Worm (Caenorhabditis elegans) whole organism, L1 larva: ENCODE data around the gene Y111B2A.12.

ENCODE experiments used
- C04F5.9 ChIP-seq: sonication (generic microtip); optimal IDR thresholded peaks from 2 replicates; lab custom pipeline; 2016; ENCODE audit warnings: missing genetic modification characterization, missing compliant biosample characterization
- C34B4.2 ChIP-seq: sonication (generic microtip); optimal IDR thresholded peaks from 2 replicates; lab custom pipeline; 2017; ENCODE audit warnings: mild to moderate bottlenecking, missing genetic modification characterization, missing compliant biosample characterization
- F16B12.6 ChIP-seq: fragments of 150-350 bp; optimal IDR thresholded peaks from 2 replicates; lab custom pipeline; 2014; ENCODE audit warnings: missing biosample characterization, missing genetic modification characterization
- Y116A8C.19 ChIP-seq: sonication (generic microtip); optimal IDR thresholded peaks from 2 replicates; lab custom pipeline; 2016; ENCODE audit warnings: missing compliant biosample characterization, missing genetic modification characterization, borderline replicate concordance
- aly-2 ChIP-seq: fragments of 150-350 bp; optimal IDR thresholded peaks from 2 replicates; lab custom pipeline; 2014; ENCODE audit warnings: missing biosample characterization, missing genetic modification characterization
- ama-1 ChIP-seq: fragments of 150-350 bp; optimal IDR thresholded peaks from 2 replicates; lab custom pipeline; 2014
- blmp-1 ChIP-seq: fragments of 150-350 bp; optimal IDR thresholded peaks from 2 replicates; lab custom pipeline; 2014; ENCODE audit warnings: missing biosample characterization, missing genetic modification characterization
- ceh-63 ChIP-seq: fragments of 200-800 bp; sonication (Bioruptor generic); optimal IDR thresholded peaks from 2 replicates; lab custom pipeline; 2018; ENCODE audit warnings: mild to moderate bottlenecking, missing genetic modification characterization, missing compliant biosample characterization
- ceh-8 ChIP-seq: fragments of 200-800 bp; sonication (Bioruptor generic); optimal IDR thresholded peaks from 2 replicates; lab custom pipeline; 2018; ENCODE audit warnings: mild to moderate bottlenecking, missing genetic modification characterization, moderate library complexity, missing compliant biosample characterization
- ceh-88 ChIP-seq: fragments of 200-800 bp; sonication (Bioruptor generic); IDR thresholded peaks from 2 replicates; pipeline ENCODE4 v1.3.6; 2022; ENCODE audit warnings: missing genetic modification characterization, missing compliant biosample characterization
- ceh-90 ChIP-seq: sonication (generic microtip); optimal IDR thresholded peaks from 2 replicates; lab custom pipeline; 2016; ENCODE audit warnings: missing genetic modification characterization, missing compliant biosample characterization
- ces-1 ChIP-seq: fragments of 150-350 bp; optimal IDR thresholded peaks from 2 replicates; lab custom pipeline; 2014; ENCODE audit warnings: missing biosample characterization, missing genetic modification reagents, missing genetic modification characterization
- dpl-1 ChIP-seq, 3 experiments: fragments of 150-350 bp in 2 of 3; sonication (generic microtip) in 1 of 3; optimal IDR thresholded peaks; 2 replicates each; lab custom pipeline; 2014 to 2017; ENCODE audit warnings: missing biosample characterization in 3 of 3, missing genetic modification characterization in 3 of 3, missing genetic modification reagents in 3 of 3
- dsc-1 ChIP-seq: sonication (generic microtip); optimal IDR thresholded peaks from 2 replicates; lab custom pipeline; 2016; ENCODE audit warnings: mild to moderate bottlenecking, missing genetic modification characterization, missing compliant biosample characterization
- efl-1 ChIP-seq, 4 experiments: fragments of 150-350 bp; optimal IDR thresholded peaks in 3 of 4; peaks in 1 of 4; 1 replicate in 1 of 4; 2 replicates in 3 of 4; lab custom pipeline; 2014; ENCODE audit warnings: missing biosample characterization in 2 of 4, missing genetic modification characterization in 2 of 4, missing genetic modification reagents in 2 of 4
- efl-3 ChIP-seq: fragments of 200-800 bp; sonication (Bioruptor generic); optimal IDR thresholded peaks from 2 replicates; lab custom pipeline; 2018; ENCODE audit warnings: mild to moderate bottlenecking, missing genetic modification characterization, missing compliant biosample characterization
- egl-13 ChIP-seq: sonication (generic microtip); optimal IDR thresholded peaks from 2 replicates; lab custom pipeline; 2016; ENCODE audit warnings: missing genotype, missing genetic modification reagents, missing genetic modification characterization, missing compliant biosample characterization
- elt-2 ChIP-seq: sonication (generic microtip); optimal IDR thresholded peaks from 2 replicates; lab custom pipeline; 2016; ENCODE audit warnings: missing genetic modification characterization, mild to moderate bottlenecking, inconsistent platforms, missing compliant biosample characterization, missing genetic modification reagents
- elt-3 ChIP-seq, 6 experiments: fragments of 150-350 bp in 1 of 6; sonication (generic microtip); optimal IDR thresholded peaks; 2 replicates each; lab custom pipeline; 2017 to 2018; ENCODE audit warnings: missing biosample characterization in 6 of 6, missing genetic modification characterization in 6 of 6, inconsistent platforms in 1 of 6
- fkh-10 ChIP-seq: sonication (generic microtip); optimal IDR thresholded peaks from 2 replicates; lab custom pipeline; 2017; ENCODE audit warnings: missing biosample characterization, missing genetic modification reagents, missing genetic modification characterization
- fkh-8 ChIP-seq: sonication (generic microtip); optimal IDR thresholded peaks from 2 replicates; lab custom pipeline; 2016; ENCODE audit warnings: mild to moderate bottlenecking, missing genetic modification characterization, missing compliant biosample characterization
- fos-1 ChIP-seq: fragments of 150-350 bp; optimal IDR thresholded peaks from 2 replicates; lab custom pipeline; 2014; ENCODE audit warnings: missing biosample characterization, missing genetic modification characterization
- grh-1 ChIP-seq: fragments of 200-800 bp; sonication (Bioruptor generic); IDR thresholded peaks from 2 replicates; pipeline ENCODE4 v1.3.6; 2022; ENCODE audit warnings: missing genetic modification reagents, missing genetic modification characterization, missing compliant biosample characterization
- hlh-17 ChIP-seq: fragments of 200-800 bp; sonication (Bioruptor generic); optimal IDR thresholded peaks from 2 replicates; lab custom pipeline; 2018; ENCODE audit warnings: missing genetic modification characterization, mild to moderate bottlenecking, missing compliant biosample characterization, moderate library complexity, borderline replicate concordance
- hlh-4 ChIP-seq: sonication (generic microtip); optimal IDR thresholded peaks from 2 replicates; lab custom pipeline; 2016; ENCODE audit warnings: mild to moderate bottlenecking, missing genetic modification characterization, missing compliant biosample characterization
- hpl-2 ChIP-seq: fragments of 150-350 bp; optimal IDR thresholded peaks from 2 replicates; lab custom pipeline; 2014; ENCODE audit warnings: missing biosample characterization, missing genetic modification reagents, missing genetic modification characterization
- isw-1 ChIP-seq: fragments of 200-800 bp; sonication (Bioruptor generic); IDR thresholded peaks from 2 replicates; pipeline ENCODE4 v1.3.6; 2022; ENCODE audit warnings: missing genetic modification characterization, missing compliant biosample characterization
- lin-14 ChIP-seq: fragments of 200-800 bp; sonication (Bioruptor generic); optimal IDR thresholded peaks from 2 replicates; lab custom pipeline; 2018; ENCODE audit warnings: mild to moderate bottlenecking, missing genetic modification characterization, moderate library complexity, missing compliant biosample characterization
- lin-15B ChIP-seq: fragments of 150-350 bp; sonication (generic microtip); optimal IDR thresholded peaks from 3 replicates; lab custom pipeline; 2014; ENCODE audit warnings: missing biosample characterization, missing genetic modification characterization
- lin-35 ChIP-seq, 2 experiments: fragments of 150-350 bp; optimal IDR thresholded peaks; 2 replicates each; lab custom pipeline; 2014; ENCODE audit warnings: missing biosample characterization in 2 of 2, missing genetic modification characterization in 2 of 2, missing genetic modification reagents in 2 of 2
- lin-39 ChIP-seq: fragments of 150-350 bp; optimal IDR thresholded peaks from 2 replicates; lab custom pipeline; 2014; ENCODE audit warnings: missing biosample characterization, missing genetic modification reagents, missing genetic modification characterization
- mab-9 ChIP-seq: fragments of 200-800 bp; sonication (Bioruptor generic); IDR thresholded peaks from 2 replicates; pipeline ENCODE4 v1.3.6; 2022; ENCODE audit warnings: missing genetic modification reagents, missing genetic modification characterization, missing compliant biosample characterization
- mdl-1 ChIP-seq, 2 experiments: fragments of 150-350 bp; optimal IDR thresholded peaks; 2 replicates each; lab custom pipeline; 2014 to 2017; ENCODE audit warnings: missing biosample characterization in 2 of 2, missing genetic modification characterization in 2 of 2, inconsistent platforms in 1 of 2
- mef-2 ChIP-seq: fragments of 150-350 bp; optimal IDR thresholded peaks from 2 replicates; lab custom pipeline; 2014; ENCODE audit warnings: missing biosample characterization, missing genetic modification characterization
- nhr-11 ChIP-seq: fragments of 150-350 bp; optimal IDR thresholded peaks from 2 replicates; lab custom pipeline; 2014; ENCODE audit warnings: missing biosample characterization, missing genetic modification characterization
- nhr-20 ChIP-seq: sonication (generic microtip); optimal IDR thresholded peaks from 2 replicates; lab custom pipeline; 2016; ENCODE audit warnings: mild to moderate bottlenecking, missing genetic modification characterization, missing compliant biosample characterization
- nhr-28 ChIP-seq: fragments of 150-350 bp; optimal IDR thresholded peaks from 2 replicates; lab custom pipeline; 2014; ENCODE audit warnings: missing biosample characterization, missing genetic modification characterization
- nhr-71 ChIP-seq: sonication (generic microtip); optimal IDR thresholded peaks from 2 replicates; lab custom pipeline; 2016; ENCODE audit warnings: mild to moderate bottlenecking, missing genetic modification characterization, moderate library complexity, missing compliant biosample characterization
- nhr-85 ChIP-seq: sonication (generic microtip); peaks from one replicate; lab custom pipeline; 2016; ENCODE audit warnings: missing genetic modification characterization, inconsistent platforms, missing compliant biosample characterization
- pag-3 ChIP-seq: sonication (generic microtip); optimal IDR thresholded peaks from 2 replicates; lab custom pipeline; 2017; ENCODE audit warnings: missing genetic modification characterization, mild to moderate bottlenecking, missing compliant biosample characterization, antibody characterized with exemption, borderline replicate concordance; ENCODE audit not compliant: insufficient read depth
- pax-3 ChIP-seq: fragments of 200-800 bp; sonication (Bioruptor generic); optimal IDR thresholded peaks from 2 replicates; lab custom pipeline; 2018; ENCODE audit warnings: mild to moderate bottlenecking, missing genetic modification characterization, moderate library complexity, missing compliant biosample characterization
- rnt-1 ChIP-seq: sonication (generic microtip); optimal IDR thresholded peaks from 2 replicates; lab custom pipeline; 2016; ENCODE audit warnings: mild to moderate bottlenecking, missing genetic modification characterization, moderate library complexity, missing compliant biosample characterization
- skn-1 ChIP-seq: fragments of 150-350 bp; optimal IDR thresholded peaks from 2 replicates; lab custom pipeline; 2014; ENCODE audit warnings: missing biosample characterization, missing genetic modification characterization
- snpc-4 ChIP-seq: fragments of 150-350 bp; optimal IDR thresholded peaks from 2 replicates; lab custom pipeline; 2014; ENCODE audit warnings: missing biosample characterization, missing genetic modification characterization
- tbx-2 ChIP-seq: sonication (generic microtip); optimal IDR thresholded peaks from 2 replicates; lab custom pipeline; 2016; ENCODE audit warnings: missing genetic modification characterization, missing compliant biosample characterization
- tlp-1 ChIP-seq: fragments of 150-350 bp; optimal IDR thresholded peaks from 2 replicates; lab custom pipeline; 2014; ENCODE audit warnings: missing biosample characterization, missing genetic modification characterization
- unc-98 ChIP-seq: fragments of 200-800 bp; sonication (Bioruptor generic); IDR thresholded peaks from 2 replicates; pipeline ENCODE4 v1.3.6; 2022; ENCODE audit warnings: missing genetic modification characterization, missing compliant biosample characterization
- xbp-1 ChIP-seq: sonication (generic microtip); optimal IDR thresholded peaks from 2 replicates; lab custom pipeline; 2016; ENCODE audit warnings: missing genetic modification characterization, missing compliant biosample characterization
- zag-1 ChIP-seq: fragments of 150-350 bp; optimal IDR thresholded peaks from 2 replicates; lab custom pipeline; 2014; ENCODE audit warnings: missing biosample characterization, missing genetic modification characterization
- ztf-11 ChIP-seq, 2 experiments: sonication (generic microtip); optimal IDR thresholded peaks; 2 replicates each; lab custom pipeline; 2016 to 2017; ENCODE audit warnings: missing genetic modification characterization in 2 of 2, missing biosample characterization in 1 of 2, missing compliant biosample characterization in 1 of 2
- ztf-4 ChIP-seq: fragments of 150-350 bp; optimal IDR thresholded peaks from 2 replicates; lab custom pipeline; 2014; ENCODE audit warnings: missing biosample characterization, missing genetic modification characterization

Gene Y111B2A.12

DNA sequence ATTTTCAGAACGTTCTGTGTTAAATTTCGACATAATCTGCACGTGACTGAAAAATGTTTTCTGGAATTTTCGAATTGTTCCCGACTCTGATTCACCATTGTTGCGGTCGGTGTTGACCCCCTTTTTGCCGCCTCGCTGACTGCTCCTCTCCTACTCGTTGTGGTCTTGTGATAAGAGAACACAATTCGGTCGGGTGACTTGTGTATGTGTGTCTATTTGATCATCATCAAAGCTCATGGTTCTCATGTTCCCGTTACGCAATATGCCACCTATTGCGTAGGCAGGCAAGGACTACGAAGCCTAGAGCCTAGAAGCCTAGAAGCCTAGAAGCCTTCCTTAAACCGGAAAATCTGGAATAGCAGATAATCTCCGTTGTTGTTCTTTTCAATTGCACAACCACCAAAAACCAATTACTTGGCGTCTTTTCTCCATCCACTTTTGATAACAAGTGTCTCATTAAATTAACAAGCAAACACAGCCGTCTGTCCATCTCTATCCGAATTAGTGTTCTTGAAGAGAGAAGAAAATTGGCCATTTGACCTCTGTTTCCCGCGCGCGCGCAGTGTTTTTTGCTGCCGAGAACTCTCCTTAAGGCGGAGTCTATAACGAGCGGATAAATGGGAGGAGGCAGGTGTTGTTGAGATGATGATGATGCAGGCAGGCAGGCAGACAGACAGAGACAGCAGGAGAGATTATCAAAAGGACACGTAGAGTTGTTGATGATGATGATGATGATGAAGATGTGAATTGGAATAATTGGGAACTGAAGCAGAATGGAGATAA lies 5.8 kb downstream of the Y111B2A.12 start:
- no peak for TF ChIP-seq nhr-28
- peak; percentile 52 to 75 for TF ChIP-seq lin-35 (GFP tag; optimal IDR thresholded peaks at IDR 0.05; lab: Kevin White, UChicago)
- TF ChIP-seq hlh-17, result no peak
- TF ChIP-seq Y116A8C.19 (tag; lab: Kevin White, UChicago), result no peak
- TF ChIP-seq unc-98 (GFP tag; lab: Robert Waterston, UW), result no peak
- peak; percentile 54 to 66 (median 58) for TF ChIP-seq dpl-1 (GFP tag; optimal IDR thresholded peaks at IDR 0.05; lab: Kevin White, UChicago)
- TF ChIP-seq fkh-10 (GFP tag; lab: Kevin White, UChicago), result no peak
- TF ChIP-seq elt-2 (tag; lab: Kevin White, UChicago), result peak; percentile 75
- TF ChIP-seq ztf-4 (tag; lab: Kevin White, UChicago), result no peak
- peak; percentile 23 to 38 for TF ChIP-seq efl-1 (optimal IDR thresholded peaks at IDR 0.05; lab: Kevin White, UChicago)
- TF ChIP-seq efl-1 (GFP tag; optimal IDR thresholded peaks at IDR 0.05 in 1 of 2; lab: Kevin White, UChicago), result peak; percentile 15 to 66
- no peak for TF ChIP-seq C34B4.2 (tag; lab: Kevin White, UChicago)
- peak; percentile 41 for TF ChIP-seq tbx-2
- TF ChIP-seq xbp-1 (tag; lab: Kevin White, UChicago), result peak; percentile 30
- TF ChIP-seq lin-14 (GFP tag; lab: Kevin White, UChicago), result peak; percentile 58
- peak; percentile 82 for TF ChIP-seq blmp-1 (tag; lab: Kevin White, UChicago)
- no peak for TF ChIP-seq zag-1 (tag; lab: Kevin White, UChicago)
- TF ChIP-seq ztf-11 (tag; optimal IDR thresholded peaks at IDR 0.05; lab: Kevin White, UChicago), result no peak
- peak; percentile 36 for TF ChIP-seq ama-1 (lab: Kevin White, UChicago)
- peak; percentile 42 for TF ChIP-seq rnt-1 (tag; lab: Kevin White, UChicago)
- TF ChIP-seq ceh-88, result no peak
- TF ChIP-seq ceh-90 (tag; lab: Kevin White, UChicago), result peak; percentile 2
- TF ChIP-seq nhr-71 (tag; lab: Kevin White, UChicago), result peak; percentile 76
- no peak for TF ChIP-seq isw-1 (GFP tag; lab: Robert Waterston, UW)
- TF ChIP-seq fkh-8 (tag; lab: Kevin White, UChicago), result peak; percentile 70
- TF ChIP-seq mef-2, result no peak
- no peak for TF ChIP-seq lin-15B (tag; lab: Kevin White, UChicago)
- TF ChIP-seq ces-1 (GFP tag; lab: Kevin White, UChicago), result no peak
- peak; percentile 25 for TF ChIP-seq snpc-4 (tag; lab: Kevin White, UChicago)
- no peak for TF ChIP-seq egl-13 (tag; lab: Kevin White, UChicago)
- peak; percentile 90 for TF ChIP-seq nhr-85 (tag; lab: Kevin White, UChicago)
- TF ChIP-seq elt-3 (tag; optimal IDR thresholded peaks at IDR 0.05; lab: Kevin White, UChicago), result peak in 3 of 6 experiments; percentile 4 to 10 (median 7)
- TF ChIP-seq fos-1 (tag; lab: Kevin White, UChicago), result peak; percentile 55
- TF ChIP-seq dsc-1 (tag; lab: Kevin White, UChicago), result no peak
- no peak for TF ChIP-seq pag-3 (tag; lab: Kevin White, UChicago)
- no peak for TF ChIP-seq C04F5.9 (tag; lab: Kevin White, UChicago)
- no peak for TF ChIP-seq ceh-8 (GFP tag; lab: Kevin White, UChicago)
- no peak for TF ChIP-seq efl-3
- TF ChIP-seq grh-1 (GFP tag; lab: Robert Waterston, UW), result peak; percentile 27; the same call in 1 of the 2 replicates
- no peak for TF ChIP-seq hlh-4 (tag; lab: Kevin White, UChicago)
- peak; percentile 45 for TF ChIP-seq nhr-20
- peak; percentile 73 for TF ChIP-seq skn-1 (tag; lab: Kevin White, UChicago)
- TF ChIP-seq nhr-11 (tag; lab: Kevin White, UChicago), result no peak
- no peak for TF ChIP-seq lin-39
- TF ChIP-seq pax-3 (tag; lab: Kevin White, UChicago), result peak; percentile 17
- no peak for TF ChIP-seq aly-2 (tag; lab: Kevin White, UChicago)
- no peak for TF ChIP-seq F16B12.6
- no peak for TF ChIP-seq tlp-1 (tag; lab: Kevin White, UChicago)
- TF ChIP-seq mdl-1 (tag; optimal IDR thresholded peaks at IDR 0.05; lab: Kevin White, UChicago), result peak in 1 of 2 experiments; percentile 66
- peak; percentile 61 for TF ChIP-seq hpl-2 (GFP tag; lab: Kevin White, UChicago)
- TF ChIP-seq mab-9, result no peak
- TF ChIP-seq ceh-63 (GFP tag; lab: Kevin White, UChicago), result no peak
